Fruit fly (Drosophila melanogaster): ENCODE results near the gene CG18081.

- TF ChIP-seq psq (optimal IDR thresholded peaks at IDR 0.05), result no peak
- TF ChIP-seq h (optimal IDR thresholded peaks at IDR 0.05), result no peak
Observed at dm6 chr3L:15832146-15832545, 3.0 kb downstream of the CG18081 start, which contains the start of gene CG12713.
